Worm (Caenorhabditis elegans): ENCODE data around the gene T07H3.7.
"Not testable (repeated sequence)": the region's sequence is repeated elsewhere in the genome, so short reads cannot be mapped to it uniquely, and the experiment has no call there.

ce11 chrII:1543182-1543581 is 46.6 kb downstream of the T07H3.7 start, which contains the start of gene K05F6.4:
- TF ChIP-seq nhr-76, nhr-237, tbx-2 (tag; optimal IDR thresholded peaks at IDR 0.05): not testable (repeated sequence)

Measured in whole organism, L3 larva.